Worm (Caenorhabditis elegans): ENCODE results near the gene D2096.13.

D2096.13 gene

ce11 chrIV:8333554-8333953 lies 24.8 kb downstream of the D2096.13 start:
- peak; percentile 35 for TF ChIP-seq ama-1 (optimal IDR thresholded peaks at IDR 0.05)
- no peak for TF ChIP-seq npax-4 (tag; optimal IDR thresholded peaks at IDR 0.05)
- no peak for TF ChIP-seq pros-1 (tag; optimal IDR thresholded peaks at IDR 0.05)
- TF ChIP-seq madf-2 (tag; optimal IDR thresholded peaks at IDR 0.05), result no peak
- TF ChIP-seq ref-2 (tag; optimal IDR thresholded peaks at IDR 0.05), result no peak
- TF ChIP-seq fkh-10 (GFP tag; optimal IDR thresholded peaks at IDR 0.05), result no peak
- TF ChIP-seq hlh-8 (tag; optimal IDR thresholded peaks at IDR 0.05), result no peak
- no peak for TF ChIP-seq sox-2 (GFP tag; IDR thresholded peaks at IDR 0.05)

DNA sequence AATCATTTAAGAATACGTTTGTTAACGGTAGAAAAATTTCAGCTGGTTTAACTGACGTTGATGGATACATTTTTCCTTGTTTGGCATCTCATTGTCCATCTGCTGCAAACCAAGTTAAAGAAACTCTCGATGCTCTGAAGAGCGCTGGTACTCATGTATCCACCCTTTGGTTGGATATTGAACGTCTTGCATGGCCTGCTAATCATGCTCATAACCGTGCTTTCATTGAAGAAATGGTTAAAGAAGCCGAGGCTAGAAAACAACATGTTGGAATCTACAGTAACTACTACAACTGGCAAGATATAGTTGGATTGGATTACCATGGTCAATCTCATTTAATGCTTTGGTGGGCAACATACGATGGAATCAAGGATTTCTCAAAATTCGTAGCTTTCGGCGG lies 25.4 kb downstream of the D2096.13 start:
- TF ChIP-seq elt-4 (tag; optimal IDR thresholded peaks at IDR 0.05) (no peak), hlh-8 (tag; optimal IDR thresholded peaks at IDR 0.05) (no peak), ttx-3 (tag; optimal IDR thresholded peaks at IDR 0.05) (no peak), C38D4.7 (GFP tag; optimal IDR thresholded peaks at IDR 0.05) (no peak), T23F11.4 (GFP tag; optimal IDR thresholded peaks at IDR 0.05) (no peak), unc-3 (GFP tag; conservative IDR thresholded peaks at IDR 0.05) (no peak), unc-3 (tag; optimal IDR thresholded peaks at IDR 0.05) (no peak), nhr-11 (tag; optimal IDR thresholded peaks at IDR 0.05) (no peak), tbx-2 (tag; optimal IDR thresholded peaks at IDR 0.05) (no peak), dve-1 (tag; optimal IDR thresholded peaks at IDR 0.05) (no peak), ceh-19 (GFP tag; optimal IDR thresholded peaks at IDR 0.05) (no peak), C08G9.2 (tag; optimal IDR thresholded peaks at IDR 0.05) (no peak), hlh-15 (tag; optimal IDR thresholded peaks at IDR 0.05) (no peak), dmd-4 (tag; optimal IDR thresholded peaks at IDR 0.05; ENCODE audit: borderline replicate concordance) (no peak), ceh-18 (tag; optimal IDR thresholded peaks at IDR 0.05) (no peak), pros-1 (tag; optimal IDR thresholded peaks at IDR 0.05) (no peak), ceh-14 (tag; optimal IDR thresholded peaks at IDR 0.05) (no peak), odd-2 (tag; optimal IDR thresholded peaks at IDR 0.05) (no peak)

DNA sequence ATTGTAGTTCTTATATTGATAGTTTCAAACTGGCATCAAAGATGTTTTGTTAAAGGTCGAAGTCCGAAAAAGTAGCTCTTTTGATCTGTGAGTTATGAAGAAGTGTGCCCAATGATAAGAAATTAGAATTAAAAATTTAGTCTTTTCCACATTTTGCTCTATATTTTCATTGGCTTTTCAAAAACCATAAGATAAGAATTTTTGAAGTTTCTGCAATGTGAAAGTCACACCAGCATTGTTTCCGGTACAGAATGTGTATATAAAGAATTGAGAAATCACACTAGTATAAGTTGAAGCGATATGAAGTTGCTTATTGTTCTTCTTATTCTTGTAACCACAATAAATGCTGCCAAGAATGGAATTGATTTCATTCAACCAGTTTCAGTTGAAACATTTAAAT lies 25.9 kb downstream of the D2096.13 start, which contains the start of gene lys-10:
Gene lys-10 (plus strand): TSS at position 301 of the 400 bp plus-strand sequence.
- no peak for TF ChIP-seq elt-4 (tag; optimal IDR thresholded peaks at IDR 0.05)
- TF ChIP-seq dmd-4 (tag; optimal IDR thresholded peaks at IDR 0.05; ENCODE audit: borderline replicate concordance), result no peak
- TF ChIP-seq che-1 (tag; optimal IDR thresholded peaks at IDR 0.05), result no peak
- TF ChIP-seq tbx-7 (tag; optimal IDR thresholded peaks at IDR 0.05), result no peak
- TF ChIP-seq fkh-6 (tag; optimal IDR thresholded peaks at IDR 0.05), result no peak
- no peak for TF ChIP-seq ceh-19 (GFP tag; optimal IDR thresholded peaks at IDR 0.05)
- no peak for TF ChIP-seq mec-3 (tag; optimal IDR thresholded peaks at IDR 0.05; ENCODE audit: borderline replicate concordance)
- TF ChIP-seq F13H6.1 (tag; optimal IDR thresholded peaks at IDR 0.05), result no peak
- no peak for TF ChIP-seq lim-6 (tag; optimal IDR thresholded peaks at IDR 0.05)
- TF ChIP-seq T23F11.4 (GFP tag; optimal IDR thresholded peaks at IDR 0.05), result no peak
- TF ChIP-seq unc-86 (tag; optimal IDR thresholded peaks at IDR 0.05), result no peak
- no peak for TF ChIP-seq hlh-15 (tag; optimal IDR thresholded peaks at IDR 0.05)
- no peak for TF ChIP-seq odd-2 (tag; optimal IDR thresholded peaks at IDR 0.05)
- no peak for TF ChIP-seq K02D7.2 (tag; optimal IDR thresholded peaks at IDR 0.05)
- no peak for TF ChIP-seq ttx-3 (tag; optimal IDR thresholded peaks at IDR 0.05)

DNA sequence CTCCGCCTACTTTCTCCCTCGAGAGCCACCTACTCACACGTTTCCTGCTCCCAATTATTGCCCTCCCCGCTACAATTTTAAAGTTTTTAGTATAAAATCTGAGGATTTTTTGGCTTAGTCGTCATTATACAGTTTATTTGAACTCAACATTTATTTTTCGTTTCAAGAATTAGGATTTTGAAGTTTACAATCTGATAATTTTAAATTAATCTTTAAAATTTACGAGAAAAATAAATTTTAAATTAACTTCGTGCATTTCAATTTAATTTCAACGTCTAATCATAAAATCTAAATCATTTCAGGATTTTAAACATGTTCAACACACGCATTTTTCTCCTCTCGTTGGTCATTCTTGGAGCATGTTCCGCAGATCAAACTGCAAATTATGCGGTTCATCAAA lies 29.5 kb downstream of the D2096.13 start, which contains the start of gene F35H10.2:
Gene F35H10.2 (plus strand): TSS at position 301 of the 400 bp plus-strand sequence.
- no peak for TF ChIP-seq hlh-8 (tag; optimal IDR thresholded peaks at IDR 0.05)

DNA sequence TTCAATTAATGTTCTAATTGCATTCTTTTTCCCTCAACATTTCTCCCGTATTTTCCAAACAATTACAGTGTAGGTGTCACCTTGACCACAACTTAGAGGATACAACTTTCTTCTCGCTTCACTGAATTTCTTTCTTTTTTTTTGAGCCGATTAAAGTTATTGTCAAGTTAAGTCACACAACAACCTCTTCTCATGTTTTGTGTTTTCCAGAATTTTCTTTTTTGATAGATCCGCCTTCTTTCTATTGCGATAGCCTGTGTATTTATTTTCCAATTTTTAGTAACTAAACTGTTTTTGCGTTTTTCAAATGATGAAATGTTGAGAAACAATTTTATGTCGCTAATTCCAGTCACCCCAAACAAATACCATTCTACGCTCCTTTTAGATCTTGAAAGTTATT lies 32.7 kb downstream of the D2096.13 start, which contains the start of gene F35H10.3:
Gene F35H10.3 (plus strand): TSS at position 301 of the 400 bp plus-strand sequence.
- TF ChIP-seq lim-6 (tag; optimal IDR thresholded peaks at IDR 0.05) (no peak), ahr-1 (tag; optimal IDR thresholded peaks at IDR 0.05) (no peak), unc-55 (GFP tag; optimal IDR thresholded peaks at IDR 0.05) (no peak), unc-42 (tag; optimal IDR thresholded peaks at IDR 0.05) (no peak), syd-9 (tag; optimal IDR thresholded peaks at IDR 0.05) (no peak), T23F11.4 (GFP tag; optimal IDR thresholded peaks at IDR 0.05) (no peak), ceh-34 (tag; optimal IDR thresholded peaks at IDR 0.05) (no peak), che-1 (tag; optimal IDR thresholded peaks at IDR 0.05) (no peak), ztf-16 (tag; optimal IDR thresholded peaks at IDR 0.05) (no peak), hlh-30 (tag; optimal IDR thresholded peaks at IDR 0.05; ENCODE audit: insufficient read depth) (no peak), K02D7.2 (tag; optimal IDR thresholded peaks at IDR 0.05) (no peak), pha-2 (tag; optimal IDR thresholded peaks at IDR 0.05) (no peak), F13H6.1 (tag; optimal IDR thresholded peaks at IDR 0.05) (no peak), fkh-10 (GFP tag; optimal IDR thresholded peaks at IDR 0.05) (no peak)

Measured in whole organism, late embryonic.